Worm (Caenorhabditis elegans) whole organism, mixed stage, embryonic: ENCODE measurements around the gene M01F1.4.

ENCODE experiments used
- lin-13 ChIP-seq: fragments of 150-350 bp; optimal IDR thresholded peaks from 2 replicates; lab custom pipeline; 2014; ENCODE audit warnings: missing biosample characterization, missing genetic modification characterization
- mep-1 ChIP-seq: fragments of 150-350 bp; optimal IDR thresholded peaks from 2 replicates; lab custom pipeline; 2017; ENCODE audit warnings: missing biosample characterization, missing genetic modification reagents, missing genetic modification characterization, inconsistent platforms
- nhr-12 ChIP-seq: fragments of 150-350 bp; optimal IDR thresholded peaks from 2 replicates; lab custom pipeline; 2014; ENCODE audit warnings: missing biosample characterization, missing genetic modification characterization
- nhr-76 ChIP-seq: sonication (generic microtip); optimal IDR thresholded peaks from 2 replicates; lab custom pipeline; 2017; ENCODE audit warnings: missing biosample characterization, missing genetic modification characterization
- tbx-8 ChIP-seq: fragments of 200-800 bp; sonication (Bioruptor generic); optimal IDR thresholded peaks from 2 replicates; lab custom pipeline; 2018; ENCODE audit warnings: mild to moderate bottlenecking, missing genetic modification characterization, moderate library complexity, missing compliant biosample characterization
- unc-39 ChIP-seq: fragments of 150-350 bp; optimal IDR thresholded peaks from 2 replicates; lab custom pipeline; 2014; ENCODE audit warnings: missing biosample characterization, missing genetic modification characterization
- ztf-11 ChIP-seq: fragments of 150-350 bp; optimal IDR thresholded peaks from 2 replicates; lab custom pipeline; 2014; ENCODE audit warnings: missing biosample characterization, missing genetic modification characterization

DNA sequence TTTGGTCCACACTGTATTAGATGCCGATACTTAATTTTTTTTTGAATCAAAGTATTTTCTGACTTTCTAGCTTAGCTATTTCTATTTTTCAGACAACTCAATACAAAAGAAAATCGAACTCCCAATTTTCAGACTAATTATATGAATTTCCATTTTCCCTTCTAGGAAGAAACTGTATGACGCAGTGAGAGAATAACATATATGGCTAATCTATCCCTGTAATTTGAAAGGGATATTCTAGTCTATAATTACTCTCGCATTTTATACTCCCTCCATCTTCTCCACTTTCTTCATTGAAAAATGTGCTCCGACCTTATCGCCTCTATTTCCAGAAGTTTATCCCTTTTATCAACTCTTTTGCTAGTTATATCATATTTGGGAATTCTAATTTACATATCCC is 43.5 kb upstream of the M01F1.4 start, which contains the start of gene C54C6.4:
- TF ChIP-seq nhr-76 (tag; lab: Kevin White, UChicago) (no peak), lin-13 (tag; lab: Kevin White, UChicago) (no peak), mep-1 (tag; lab: Kevin White, UChicago) (no peak), tbx-8 (no peak), ztf-11 (tag; lab: Kevin White, UChicago) (no peak), unc-39 (tag; lab: Kevin White, UChicago) (no peak), nhr-12 (no peak)
